Fruit fly (Drosophila melanogaster): Measurements from ENCODE around the gene raskol.

- no peak for TF ChIP-seq Sin3A (optimal IDR thresholded peaks at IDR 0.05)
- no peak for TF ChIP-seq ttk (optimal IDR thresholded peaks at IDR 0.05)
- no peak for TF ChIP-seq h (optimal IDR thresholded peaks at IDR 0.05)
- no peak for TF ChIP-seq psq (optimal IDR thresholded peaks at IDR 0.05)
- TF ChIP-seq insv (optimal IDR thresholded peaks at IDR 0.05), result no peak
Observed at dm6 chrX:17799803-17800151, 89.8 kb downstream of the raskol start.
